Worm (Caenorhabditis elegans) whole organism, young adult: ENCODE results near the gene F31E8.4.

Source experiments
- C17E4.6 ChIP-seq: fragments of 200-800 bp; sonication (Bioruptor generic); IDR thresholded peaks from 2 replicates; pipeline ENCODE4 v1.3.6; 2022; ENCODE audit warnings: missing genetic modification reagents, missing genetic modification characterization, missing compliant biosample characterization
- F10E7.11 ChIP-seq: sonication (generic microtip); optimal IDR thresholded peaks from 2 replicates; lab custom pipeline; 2017; ENCODE audit warnings: mild to moderate bottlenecking, missing genetic modification characterization, moderate library complexity, missing compliant biosample characterization
- F22D6.2 ChIP-seq: sonication (generic microtip); optimal IDR thresholded peaks from 2 replicates; lab custom pipeline; 2016; ENCODE audit warnings: mild to moderate bottlenecking, missing genetic modification characterization, missing compliant biosample characterization
- F49E8.2 ChIP-seq: sonication (generic microtip); optimal IDR thresholded peaks from 3 replicates; lab custom pipeline; 2017; ENCODE audit warnings: missing genetic modification characterization, mild to moderate bottlenecking, missing compliant biosample characterization, antibody characterized with exemption, moderate library complexity; ENCODE audit not compliant: insufficient read depth
- F52B5.7 ChIP-seq: sonication (generic microtip); optimal IDR thresholded peaks from 2 replicates; lab custom pipeline; 2016; ENCODE audit warnings: mild to moderate bottlenecking, missing genetic modification characterization, missing compliant biosample characterization
- F55B11.4 ChIP-seq: sonication (generic microtip); optimal IDR thresholded peaks from 2 replicates; lab custom pipeline; 2016; ENCODE audit warnings: missing compliant biosample characterization, missing genetic modification characterization, borderline replicate concordance; ENCODE audit not compliant: insufficient read depth
- T26A5.8 ChIP-seq: sonication (generic microtip); optimal IDR thresholded peaks from 2 replicates; lab custom pipeline; 2016; ENCODE audit warnings: missing genetic modification characterization, missing compliant biosample characterization
- Y53F4B.3 ChIP-seq: fragments of 200-800 bp; sonication (Bioruptor generic); IDR thresholded peaks from 2 replicates; pipeline ENCODE4 v1.3.6; 2022; ENCODE audit warnings: missing genetic modification reagents, missing genetic modification characterization, missing compliant biosample characterization
- Y95B8A.8 ChIP-seq: fragments of 200-800 bp; sonication (Bioruptor generic); IDR thresholded peaks from 2 replicates; pipeline ENCODE4 v1.3.6; 2022; ENCODE audit warnings: missing genetic modification reagents, missing genetic modification characterization, missing compliant biosample characterization
- ZK185.1 ChIP-seq: sonication (generic microtip); optimal IDR thresholded peaks from 2 replicates; lab custom pipeline; 2016; ENCODE audit warnings: mild to moderate bottlenecking, missing genetic modification characterization, missing compliant biosample characterization; ENCODE audit not compliant: poor library complexity, severe bottlenecking
- akir-1 ChIP-seq: fragments of 200-800 bp; sonication (Bioruptor generic); optimal IDR thresholded peaks from 2 replicates; lab custom pipeline; 2018; ENCODE audit warnings: mild to moderate bottlenecking, missing genetic modification characterization, moderate library complexity, missing compliant biosample characterization
- aptf-3 ChIP-seq: fragments of 200-800 bp; sonication (Bioruptor generic); IDR thresholded peaks from 2 replicates; pipeline ENCODE4 v1.3.6; 2022; ENCODE audit warnings: missing genetic modification characterization, missing compliant biosample characterization
- atf-7 ChIP-seq: sonication (generic microtip); optimal IDR thresholded peaks from 2 replicates; lab custom pipeline; 2017; ENCODE audit warnings: mild to moderate bottlenecking, missing genetic modification characterization, missing compliant biosample characterization
- attf-6 ChIP-seq: fragments of 200-800 bp; sonication (Bioruptor generic); IDR thresholded peaks from 2 replicates; pipeline ENCODE4 v1.3.6; 2022; ENCODE audit warnings: missing genetic modification reagents, missing genetic modification characterization, missing compliant biosample characterization
- bed-1 ChIP-seq: fragments of 200-800 bp; sonication (Bioruptor generic); IDR thresholded peaks from 2 replicates; pipeline ENCODE4 v1.3.6; 2022; ENCODE audit warnings: missing genetic modification reagents, missing genetic modification characterization, missing compliant biosample characterization
- bed-2 ChIP-seq: fragments of 200-800 bp; sonication (Bioruptor generic); IDR thresholded peaks from 2 replicates; pipeline ENCODE4 v1.3.6; 2022; ENCODE audit warnings: missing genetic modification reagents, missing genetic modification characterization, missing compliant biosample characterization
- ceh-40 ChIP-seq: fragments of 200-800 bp; sonication (Bioruptor generic); IDR thresholded peaks from 2 replicates; pipeline ENCODE4 v1.3.6; 2022; ENCODE audit warnings: missing genetic modification characterization, missing compliant biosample characterization
- ceh-58 ChIP-seq: fragments of 200-800 bp; sonication (Bioruptor generic); IDR thresholded peaks from 2 replicates; pipeline ENCODE4 v1.3.6; 2022; ENCODE audit warnings: missing genetic modification characterization, missing compliant biosample characterization
- ceh-79 ChIP-seq: sonication (generic microtip); optimal IDR thresholded peaks from 2 replicates; lab custom pipeline; 2017; ENCODE audit warnings: mild to moderate bottlenecking, missing genetic modification characterization, missing compliant biosample characterization
- dpff-1 ChIP-seq: sonication (generic microtip); optimal IDR thresholded peaks from 2 replicates; lab custom pipeline; 2017; ENCODE audit warnings: mild to moderate bottlenecking, missing genetic modification characterization, missing compliant biosample characterization
- efl-1 ChIP-seq: fragments of 150-350 bp; optimal IDR thresholded peaks from 2 replicates; lab custom pipeline; 2014; ENCODE audit warnings: missing biosample characterization, missing genetic modification reagents, missing genetic modification characterization
- egl-44 ChIP-seq: fragments of 200-800 bp; sonication (Bioruptor generic); IDR thresholded peaks from 2 replicates; pipeline ENCODE4 v1.3.6; 2022; ENCODE audit warnings: missing genetic modification reagents, missing genetic modification characterization, missing compliant biosample characterization
- egrh-3 ChIP-seq: fragments of 200-800 bp; sonication (Bioruptor generic); IDR thresholded peaks from 2 replicates; pipeline ENCODE4 v1.3.6; 2022; ENCODE audit warnings: missing genetic modification reagents, missing genetic modification characterization, missing compliant biosample characterization
- ets-4 ChIP-seq: fragments of 200-800 bp; sonication (Bioruptor generic); optimal IDR thresholded peaks from 2 replicates; lab custom pipeline; 2018; ENCODE audit warnings: mild to moderate bottlenecking, missing genetic modification characterization, missing compliant biosample characterization
- gei-17 ChIP-seq: fragments of 200-800 bp; sonication (Bioruptor generic); optimal IDR thresholded peaks from 2 replicates; lab custom pipeline; 2018; ENCODE audit warnings: mild to moderate bottlenecking, missing genetic modification characterization, missing compliant biosample characterization
- hlh-26 ChIP-seq: fragments of 200-800 bp; sonication (Bioruptor generic); conservative IDR thresholded peaks from 2 replicates; pipeline ENCODE4 v1.3.6; 2022; ENCODE audit warnings: missing genetic modification reagents, missing genetic modification characterization, missing compliant biosample characterization
- hrde-1 ChIP-seq: sonication (generic microtip); optimal IDR thresholded peaks from 2 replicates; lab custom pipeline; 2016; ENCODE audit warnings: missing genetic modification characterization, mild to moderate bottlenecking, missing compliant biosample characterization, moderate library complexity, missing genotype, missing genetic modification reagents, borderline replicate concordance
- hsf-1 ChIP-seq: fragments of 200-800 bp; sonication (Bioruptor generic); IDR thresholded peaks from 2 replicates; pipeline ENCODE4 v1.3.6; 2022; ENCODE audit warnings: missing genetic modification reagents, missing genetic modification characterization, missing compliant biosample characterization
- let-607 ChIP-seq, 2 experiments: fragments of 200-800 bp in 1 of 2; sonication (Bioruptor generic) in 1 of 2; sonication (generic microtip) in 1 of 2; optimal IDR thresholded peaks; 2 replicates each; lab custom pipeline; 2016 to 2018; ENCODE audit warnings: mild to moderate bottlenecking in 2 of 2, missing compliant biosample characterization in 2 of 2, missing genetic modification characterization in 2 of 2, moderate library complexity in 2 of 2, missing genotype in 1 of 2
- lin-35 ChIP-seq, 3 experiments: fragments of 150-350 bp in 2 of 3; sonication (generic microtip) in 1 of 3; optimal IDR thresholded peaks; 2 replicates each; lab custom pipeline; 2014 to 2018; ENCODE audit warnings: missing biosample characterization in 3 of 3, missing genetic modification characterization in 3 of 3, missing genetic modification reagents in 3 of 3
- lin-40 ChIP-seq: sonication (generic microtip); optimal IDR thresholded peaks from 2 replicates; lab custom pipeline; 2016; ENCODE audit warnings: missing genetic modification characterization, mild to moderate bottlenecking, missing compliant biosample characterization, missing genotype, missing genetic modification reagents
- lsy-27 ChIP-seq: sonication (generic microtip); optimal IDR thresholded peaks from 2 replicates; lab custom pipeline; 2017; ENCODE audit warnings: missing genetic modification characterization, mild to moderate bottlenecking, missing compliant biosample characterization, antibody characterized with exemption, missing genotype, borderline replicate concordance; ENCODE audit not compliant: insufficient read depth
- mel-28 ChIP-seq: sonication (generic microtip); optimal IDR thresholded peaks from 2 replicates; lab custom pipeline; 2016; ENCODE audit warnings: borderline replicate concordance, mild to moderate bottlenecking, missing genetic modification characterization, missing compliant biosample characterization
- nfya-1 ChIP-seq: sonication (generic microtip); optimal IDR thresholded peaks from 2 replicates; lab custom pipeline; 2017; ENCODE audit warnings: antibody characterized with exemption, missing compliant biosample characterization, missing genetic modification characterization, borderline replicate concordance; ENCODE audit not compliant: insufficient read depth
- nfya-2 ChIP-seq: fragments of 200-800 bp; sonication (Bioruptor generic); IDR thresholded peaks from 2 replicates; pipeline ENCODE4 v1.3.6; 2022; ENCODE audit warnings: missing genetic modification reagents, missing genetic modification characterization, missing compliant biosample characterization
- nhr-120 ChIP-seq: fragments of 200-800 bp; sonication (Bioruptor generic); IDR thresholded peaks from 2 replicates; pipeline ENCODE4 v1.3.6; 2022; ENCODE audit warnings: missing genetic modification characterization, missing compliant biosample characterization
- pbrm-1 ChIP-seq: fragments of 200-800 bp; sonication (Bioruptor generic); IDR thresholded peaks from 2 replicates; pipeline ENCODE4 v1.3.6; 2022; ENCODE audit warnings: missing genetic modification reagents, missing genetic modification characterization, missing compliant biosample characterization
- rec-8 ChIP-seq, 2 experiments: sonication (generic microtip); optimal IDR thresholded peaks; 2 replicates each; lab custom pipeline; 2016; ENCODE audit warnings: mild to moderate bottlenecking in 2 of 2, missing genetic modification characterization in 2 of 2, missing genetic modification reagents in 2 of 2, missing genotype in 2 of 2, missing biosample characterization in 1 of 2, missing compliant biosample characterization in 1 of 2, moderate library complexity in 1 of 2
- sdz-38 ChIP-seq: sonication (generic microtip); optimal IDR thresholded peaks from 2 replicates; lab custom pipeline; 2016; ENCODE audit warnings: missing genotype, missing genetic modification characterization, missing compliant biosample characterization
- sea-2 ChIP-seq: fragments of 200-800 bp; sonication (Bioruptor generic); IDR thresholded peaks from 2 replicates; pipeline ENCODE4 v1.3.6; 2022; ENCODE audit warnings: missing genetic modification characterization, missing compliant biosample characterization
- snpc-1.1 ChIP-seq: sonication (generic microtip); optimal IDR thresholded peaks from 2 replicates; lab custom pipeline; 2017; ENCODE audit warnings: missing genetic modification characterization, mild to moderate bottlenecking, missing compliant biosample characterization, antibody characterized with exemption, moderate library complexity, missing genotype, missing genetic modification reagents; ENCODE audit not compliant: insufficient read depth
- snpc-1.3 ChIP-seq: sonication (generic microtip); optimal IDR thresholded peaks from 2 replicates; lab custom pipeline; 2017; ENCODE audit warnings: missing genetic modification characterization, mild to moderate bottlenecking, missing compliant biosample characterization, antibody characterized with exemption, moderate library complexity, missing genotype, missing genetic modification reagents; ENCODE audit not compliant: insufficient read depth
- snpc-3.4 ChIP-seq: sonication (generic microtip); optimal IDR thresholded peaks from 2 replicates; lab custom pipeline; 2017; ENCODE audit warnings: missing genetic modification characterization, mild to moderate bottlenecking, missing compliant biosample characterization, antibody characterized with exemption, moderate library complexity, missing genotype, missing genetic modification reagents
- ztf-18 ChIP-seq: sonication (generic microtip); optimal IDR thresholded peaks from 2 replicates; lab custom pipeline; 2016; ENCODE audit warnings: missing genotype, mild to moderate bottlenecking, missing genetic modification characterization, missing compliant biosample characterization
- ztf-25 ChIP-seq: fragments of 200-800 bp; sonication (Bioruptor generic); IDR thresholded peaks from 2 replicates; pipeline ENCODE4 v1.3.6; 2022; ENCODE audit warnings: missing genetic modification reagents, missing genetic modification characterization, missing compliant biosample characterization
- ztf-26 ChIP-seq: sonication (generic microtip); optimal IDR thresholded peaks from 2 replicates; lab custom pipeline; 2017; ENCODE audit warnings: missing genetic modification characterization, missing compliant biosample characterization
- ztf-28 ChIP-seq: fragments of 200-800 bp; sonication (Bioruptor generic); IDR thresholded peaks from 2 replicates; pipeline ENCODE4 v1.3.6; 2022; ENCODE audit warnings: missing genetic modification reagents, missing genetic modification characterization, missing compliant biosample characterization
- ztf-6 ChIP-seq: fragments of 200-800 bp; sonication (Bioruptor generic); IDR thresholded peaks from 2 replicates; pipeline ENCODE4 v1.3.6; 2022; ENCODE audit warnings: missing genetic modification reagents, missing genetic modification characterization, missing compliant biosample characterization

The F31E8.4 gene

DNA sequence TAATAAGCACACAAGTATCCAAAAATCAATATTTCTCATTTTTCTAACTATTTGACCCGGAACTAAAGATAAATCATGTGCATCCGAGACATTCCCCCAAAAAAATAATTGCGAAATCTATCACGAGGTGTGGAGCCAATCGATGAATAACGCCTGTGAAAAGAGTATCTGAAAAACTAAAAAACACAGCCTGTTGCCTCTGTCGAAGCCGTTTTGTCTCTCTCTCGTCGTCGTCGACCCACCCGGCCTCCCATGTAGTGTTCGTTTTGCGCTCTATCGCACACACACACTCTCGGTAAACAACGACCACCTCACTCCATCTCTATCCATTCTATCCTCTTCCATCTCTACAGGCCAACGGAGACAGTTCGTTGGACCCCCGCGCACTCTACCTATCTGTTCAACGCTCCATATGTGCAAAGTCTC is 17.2 kb downstream of the F31E8.4 start (continued):
- TF ChIP-seq snpc-1.1 (tag; lab: Kevin White, UChicago) (no peak), egrh-3 (GFP tag; lab: Robert Waterston, UW) (no peak), bed-1 (GFP tag; lab: Robert Waterston, UW) (no peak), pbrm-1 (GFP tag; lab: Robert Waterston, UW) (0 out of 2 replicates have a peak, but pooled peaks have one; percentile 33), lin-40 (peak; percentile 23), ztf-6 (GFP tag; lab: Robert Waterston, UW) (no peak), let-607 (tag; optimal IDR thresholded peaks at IDR 0.05; lab: Kevin White, UChicago) (no peak), sea-2 (GFP tag; lab: Robert Waterston, UW) (no peak), C17E4.6 (GFP tag; lab: Robert Waterston, UW) (no peak), ceh-58 (GFP tag; lab: Robert Waterston, UW) (no peak), Y53F4B.3 (GFP tag; lab: Robert Waterston, UW) (no peak), snpc-1.3 (no peak), efl-1 (GFP tag; lab: Kevin White, UChicago) (no peak), snpc-3.4 (tag; lab: Kevin White, UChicago) (no peak), hsf-1 (GFP tag; lab: Robert Waterston, UW) (no peak), ets-4 (GFP tag; lab: Kevin White, UChicago) (no peak), aptf-3 (GFP tag; lab: Robert Waterston, UW) (no peak), hlh-26 (GFP tag; lab: Robert Waterston, UW) (no peak), ceh-79 (no peak), attf-6 (GFP tag; lab: Robert Waterston, UW) (no peak), F10E7.11 (tag; lab: Kevin White, UChicago) (no peak), nfya-2 (GFP tag; lab: Robert Waterston, UW) (no peak), ztf-25 (no peak), F52B5.7 (no peak), F55B11.4 (tag; lab: Kevin White, UChicago) (no peak), hrde-1 (tag; lab: Kevin White, UChicago) (no peak), ceh-40 (no peak), dpff-1 (tag; lab: Kevin White, UChicago) (no peak), T26A5.8 (tag; lab: Kevin White, UChicago) (no peak), lsy-27 (no peak), lin-35 (GFP tag; optimal IDR thresholded peaks at IDR 0.05; lab: Kevin White, UChicago) (peak in 1 of 3 experiments; percentile 41), gei-17 (GFP tag; lab: Kevin White, UChicago) (peak; percentile 14), nfya-1 (tag; lab: Kevin White, UChicago) (no peak), sdz-38 (no peak), ztf-26 (tag; lab: Kevin White, UChicago) (no peak), bed-2 (GFP tag; lab: Robert Waterston, UW) (no peak), ZK185.1 (tag; lab: Kevin White, UChicago) (no peak), Y95B8A.8 (no peak), ztf-28 (GFP tag; lab: Robert Waterston, UW) (no peak), egl-44 (GFP tag; lab: Robert Waterston, UW) (no peak), rec-8 (tag; optimal IDR thresholded peaks at IDR 0.05; lab: Kevin White, UChicago) (no peak), akir-1 (GFP tag; lab: Kevin White, UChicago) (no peak), F49E8.2 (tag; lab: Kevin White, UChicago) (no peak), ztf-18 (tag; lab: Kevin White, UChicago) (peak; percentile 39), atf-7 (tag; lab: Kevin White, UChicago) (no peak), F22D6.2 (tag; lab: Kevin White, UChicago) (no peak), nhr-120 (GFP tag; lab: Robert Waterston, UW) (no peak), mel-28 (tag; lab: Kevin White, UChicago) (no peak)
